Fruit fly (Drosophila melanogaster): Measurements from ENCODE around the gene Men-b.
A peak's percentile ranks its signal among the peaks of the same experiment; 100 is the strongest.

Gene Men-b

dm6 chr3R:27137914-27138323, 13.5 kb upstream of the Men-b start (continued):
- TF ChIP-seq Opbp (GFP tag; IDR thresholded peaks at IDR 0.05; ENCODE audit: partially characterized antibody) (no peak), gce (GFP tag; IDR thresholded peaks at IDR 0.05) (no peak)

dm6 chr3R:27138700-27139099, 12.8 kb upstream of the Men-b start:
- TF ChIP-seq Bgb (GFP tag; IDR thresholded peaks at IDR 0.05; ENCODE audit: partially characterized antibody) = no peak
- TF ChIP-seq mam (GFP tag; optimal IDR thresholded peaks at IDR 0.05) = no peak
- no peak for TF ChIP-seq MESR4 (GFP tag; optimal IDR thresholded peaks at IDR 0.05)
- no peak for TF ChIP-seq slou (GFP tag; optimal IDR thresholded peaks at IDR 0.05)

DNA sequence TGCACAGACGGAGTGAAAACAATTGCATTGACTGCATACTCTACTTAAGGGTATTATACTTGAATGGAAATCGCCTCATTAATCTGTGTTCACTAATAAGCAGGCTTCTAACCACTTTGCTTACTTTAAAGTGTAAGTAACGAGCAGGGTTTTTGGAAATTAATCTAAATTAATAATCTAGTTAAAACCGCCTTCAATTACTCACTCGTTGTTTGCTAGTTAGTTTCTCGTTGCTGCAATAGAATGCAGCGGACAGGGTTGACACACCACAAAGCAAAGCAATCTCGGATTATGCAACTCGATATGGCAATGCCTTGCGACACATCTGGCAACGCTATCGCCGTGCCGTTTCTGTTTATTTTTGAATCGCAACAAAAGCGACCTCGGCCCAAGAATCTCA, 11.5 kb upstream of the Men-b start:
- TF ChIP-seq jigr1 (GFP tag; IDR thresholded peaks at IDR 0.05) = no peak
- no peak for TF ChIP-seq CG1233 (GFP tag; optimal IDR thresholded peaks at IDR 0.05)
- TF ChIP-seq Ssrp (tag; optimal IDR thresholded peaks at IDR 0.05) = peak; percentile 15
- TF ChIP-seq Pdp1 (GFP tag; optimal IDR thresholded peaks at IDR 0.05) = peak in 1 of 2 experiments; percentile 84
- TF ChIP-seq CG11504 (tag; optimal IDR thresholded peaks at IDR 0.05) = peak; percentile 21
- TF ChIP-seq CG1603 (tag; optimal IDR thresholded peaks at IDR 0.05) = peak; percentile 31
- TF ChIP-seq CG10979 (tag; optimal IDR thresholded peaks at IDR 0.05) = peak; percentile 10
- no peak for TF ChIP-seq gro (GFP tag; optimal IDR thresholded peaks at IDR 0.05)
- no peak for TF ChIP-seq CG6654 (GFP tag; optimal IDR thresholded peaks at IDR 0.05)
- TF ChIP-seq Awh (GFP tag; IDR thresholded peaks at IDR 0.05) = no peak
- peak; percentile 26; the same call in 1 of the 3 replicates for TF ChIP-seq Opbp (GFP tag; IDR thresholded peaks at IDR 0.05; ENCODE audit: partially characterized antibody)
- peak; percentile 12 for TF ChIP-seq fd96Cb (tag; optimal IDR thresholded peaks at IDR 0.05)
- peak; percentile 24 for TF ChIP-seq phol (tag; optimal IDR thresholded peaks at IDR 0.05)
- TF ChIP-seq HLH4C (GFP tag; IDR thresholded peaks at IDR 0.05; ENCODE audit: partially characterized antibody) = no peak
- peak; percentile 5 for TF ChIP-seq Camta (GFP tag; optimal IDR thresholded peaks at IDR 0.05)
- no peak for TF ChIP-seq CG6254 (GFP tag; optimal IDR thresholded peaks at IDR 0.05)
- peak; percentile 17 for TF ChIP-seq CG8290 (GFP tag; optimal IDR thresholded peaks at IDR 0.05)
- no peak for TF ChIP-seq CG8290 (tag; optimal IDR thresholded peaks at IDR 0.05)
- TF ChIP-seq stwl (tag; optimal IDR thresholded peaks at IDR 0.05) = peak; percentile 100
- TF ChIP-seq CG14710 (tag; optimal IDR thresholded peaks at IDR 0.05) = peak; percentile 4
- TF ChIP-seq CG18262 (tag; optimal IDR thresholded peaks at IDR 0.05) = peak; percentile 17
- no peak for TF ChIP-seq sob (GFP tag; IDR thresholded peaks at IDR 0.05)
- TF ChIP-seq D19A (tag; optimal IDR thresholded peaks at IDR 0.05) = peak; percentile 83
- TF ChIP-seq CG3847 (GFP tag; IDR thresholded peaks at IDR 0.05) = 0 out of 2 replicates have a peak, but pooled peaks have one; percentile 5
- TF ChIP-seq tll (GFP tag; optimal IDR thresholded peaks at IDR 0.05) = no peak
- TF ChIP-seq z (GFP tag; IDR thresholded peaks at IDR 0.05) = no peak
- no peak for TF ChIP-seq CG10147 (GFP tag; optimal IDR thresholded peaks at IDR 0.05)
- TF ChIP-seq Med (GFP tag) = peak; percentile 60
- peak; percentile 33 for TF ChIP-seq Ets65A (GFP tag)
- TF ChIP-seq br (optimal IDR thresholded peaks at IDR 0.05) = no peak
- 0 out of 3 replicates have a peak, but pooled peaks have one; percentile 6 for TF ChIP-seq zfh1 (GFP tag; IDR thresholded peaks at IDR 0.05)
- TF ChIP-seq gem (tag; optimal IDR thresholded peaks at IDR 0.05) = peak; percentile 37
- TF ChIP-seq CG12155 (GFP tag; optimal IDR thresholded peaks at IDR 0.05) = peak; percentile 24
- TF ChIP-seq H15 (GFP tag; IDR thresholded peaks at IDR 0.05) = no peak
- TF ChIP-seq Bgb (GFP tag; IDR thresholded peaks at IDR 0.05; ENCODE audit: partially characterized antibody) = no peak
- peak; percentile 7 for TF ChIP-seq ATbp (GFP tag; optimal IDR thresholded peaks at IDR 0.05)
- TF ChIP-seq Hr51 (GFP tag; optimal IDR thresholded peaks at IDR 0.05) = peak in 1 of 2 experiments; percentile 1
- TF ChIP-seq crol (GFP tag; IDR thresholded peaks at IDR 0.05) = no peak
- no peak for TF ChIP-seq grau (tag; optimal IDR thresholded peaks at IDR 0.05)
- TF ChIP-seq CG17359 (tag; optimal IDR thresholded peaks at IDR 0.05) = peak; percentile 15
- TF ChIP-seq CG8388 (GFP tag; optimal IDR thresholded peaks at IDR 0.05) = peak; percentile 1
- no peak for TF ChIP-seq CG2889 (GFP tag; IDR thresholded peaks at IDR 0.05)
- TF ChIP-seq ac (GFP tag; optimal IDR thresholded peaks at IDR 0.05) = no peak

All from whole organism, embryonic.